Fruit fly (Drosophila melanogaster) whole organism: Measurements from ENCODE around the gene CG3081.

Source experiments
- CG8478 ChIP-seq: fragments of >200 bp; optimal IDR thresholded peaks from 2 replicates; lab custom pipeline; 2018; ENCODE audit warnings: inconsistent platforms
- Dll ChIP-seq: fragments of >200 bp; optimal IDR thresholded peaks from 2 replicates; lab custom pipeline; 2017
- EcR ChIP-seq, 2 experiments: fragments of >200 bp; optimal IDR thresholded peaks; 2 replicates each; lab custom pipeline; 2017; ENCODE audit warnings: missing biosample characterization in 2 of 2, missing genetic modification characterization in 2 of 2, missing genetic modification reagents in 2 of 2
- pan ChIP-seq: fragments of >200 bp; optimal IDR thresholded peaks from 2 replicates; lab custom pipeline; 2017
- psq ChIP-seq: fragments of >200 bp; optimal IDR thresholded peaks from 2 replicates; lab custom pipeline; 2017
- usp ChIP-seq: fragments of >200 bp; optimal IDR thresholded peaks from 2 replicates; lab custom pipeline; 2017; ENCODE audit warnings: missing biosample characterization, missing genetic modification characterization, mixed read lengths

Gene CG3081

DNA sequence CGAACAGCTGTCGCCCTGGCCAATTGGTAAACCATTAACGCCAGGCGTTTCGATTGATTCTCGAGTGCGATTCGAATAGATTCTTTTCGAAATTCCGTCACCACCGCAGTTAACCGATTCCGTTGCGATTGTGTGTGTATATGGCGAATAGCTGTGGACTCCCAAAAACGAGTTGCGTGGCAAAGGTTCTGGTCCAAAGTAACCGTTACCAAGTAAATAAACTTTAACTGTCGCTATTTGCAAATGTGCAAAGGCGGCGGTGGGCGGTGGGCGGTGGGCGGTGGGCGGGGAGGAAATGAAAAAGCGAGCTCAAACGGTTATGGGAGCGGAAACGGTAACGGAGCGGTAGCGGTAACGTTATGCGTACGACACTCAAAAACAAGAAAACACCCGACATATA is at the start of gene CG3081:
Gene CG3081, minus strand, starts transcription at position 101 of the 400 bp plus-strand sequence.
- no peak for TF ChIP-seq usp (GFP tag; lab: Kevin White, UChicago)
- TF ChIP-seq Dll: no peak
- no peak for TF ChIP-seq psq (lab: Kevin White, UChicago)
- TF ChIP-seq EcR (GFP tag; optimal IDR thresholded peaks at IDR 0.05; lab: Kevin White, UChicago): no peak
- no peak for TF ChIP-seq pan (lab: Kevin White, UChicago)
- no peak for TF ChIP-seq CG8478 (lab: Kevin White, UChicago)

DNA sequence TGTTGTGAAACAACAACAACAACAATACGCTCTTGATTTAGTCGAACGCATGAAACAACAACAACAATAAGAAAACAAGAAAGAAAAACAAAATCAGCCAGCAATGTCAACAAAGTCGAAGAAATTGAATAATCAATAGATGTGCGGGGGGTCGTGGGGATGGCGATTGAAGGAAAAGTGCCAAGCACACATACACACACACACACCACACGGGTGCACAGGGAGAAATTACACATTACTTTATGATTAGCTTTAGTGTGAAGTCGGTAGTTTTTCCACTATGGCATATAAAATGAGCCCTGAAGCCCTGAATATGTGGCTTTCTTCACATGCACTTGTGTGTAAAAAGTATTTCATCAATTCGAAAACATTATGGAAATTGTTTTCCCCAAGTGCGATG is 49.2 kb upstream of the CG3081 start:
- TF ChIP-seq EcR (GFP tag; optimal IDR thresholded peaks at IDR 0.05; lab: Kevin White, UChicago): no peak
- TF ChIP-seq Dll: no peak
- TF ChIP-seq usp (GFP tag; lab: Kevin White, UChicago): no peak
- TF ChIP-seq pan (lab: Kevin White, UChicago): no peak
- TF ChIP-seq CG8478 (lab: Kevin White, UChicago): no peak
- TF ChIP-seq psq (lab: Kevin White, UChicago): no peak

DNA sequence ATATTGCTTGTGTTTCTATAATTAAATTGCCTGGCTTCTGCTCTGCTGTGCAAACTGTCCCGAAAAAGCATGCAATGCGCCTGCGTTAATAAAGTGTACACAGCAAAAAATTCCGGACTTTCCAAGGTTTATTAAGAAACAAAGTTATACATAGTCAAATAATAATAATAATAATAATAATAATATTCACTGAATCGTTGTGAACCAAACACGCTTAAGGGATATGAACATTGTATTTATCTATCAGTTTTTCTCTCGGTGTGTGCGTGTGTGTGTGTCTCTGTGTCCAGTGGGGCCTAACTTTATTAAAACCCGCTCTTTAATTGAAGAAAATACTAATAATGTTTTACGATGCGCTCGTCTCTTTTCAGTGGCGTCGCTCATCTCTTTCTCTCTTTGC is 47.4 kb upstream of the CG3081 start:
- TF ChIP-seq psq (lab: Kevin White, UChicago) (no peak), CG8478 (lab: Kevin White, UChicago) (no peak), Dll (no peak), usp (GFP tag; lab: Kevin White, UChicago) (no peak), pan (lab: Kevin White, UChicago) (no peak), EcR (GFP tag; optimal IDR thresholded peaks at IDR 0.05; lab: Kevin White, UChicago) (no peak)

DNA sequence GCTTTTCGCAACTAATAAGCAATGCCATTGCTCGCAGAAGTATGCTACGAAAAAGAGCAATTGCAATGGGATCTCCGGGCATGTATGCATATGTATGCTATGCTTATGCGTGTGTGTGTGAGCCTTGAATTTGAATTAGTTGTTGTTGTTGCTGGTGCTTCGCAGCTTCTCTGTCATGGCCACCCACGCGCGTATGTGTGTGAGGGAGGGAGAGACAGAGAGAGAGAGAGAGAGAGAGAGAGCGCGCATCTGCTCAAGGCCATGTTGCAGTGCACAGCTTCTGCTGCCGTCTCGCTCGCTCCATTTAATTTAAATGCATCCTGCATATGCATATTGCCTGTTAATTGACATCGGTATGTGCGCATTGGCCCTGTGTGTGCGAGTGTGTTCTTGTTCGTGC is 47.0 kb upstream of the CG3081 start:
- no peak for TF ChIP-seq pan (lab: Kevin White, UChicago)
- TF ChIP-seq usp (GFP tag; lab: Kevin White, UChicago): no peak
- TF ChIP-seq CG8478 (lab: Kevin White, UChicago): no peak
- no peak for TF ChIP-seq psq (lab: Kevin White, UChicago)
- TF ChIP-seq Dll: no peak
- no peak for TF ChIP-seq EcR (GFP tag; optimal IDR thresholded peaks at IDR 0.05; lab: Kevin White, UChicago)

DNA sequence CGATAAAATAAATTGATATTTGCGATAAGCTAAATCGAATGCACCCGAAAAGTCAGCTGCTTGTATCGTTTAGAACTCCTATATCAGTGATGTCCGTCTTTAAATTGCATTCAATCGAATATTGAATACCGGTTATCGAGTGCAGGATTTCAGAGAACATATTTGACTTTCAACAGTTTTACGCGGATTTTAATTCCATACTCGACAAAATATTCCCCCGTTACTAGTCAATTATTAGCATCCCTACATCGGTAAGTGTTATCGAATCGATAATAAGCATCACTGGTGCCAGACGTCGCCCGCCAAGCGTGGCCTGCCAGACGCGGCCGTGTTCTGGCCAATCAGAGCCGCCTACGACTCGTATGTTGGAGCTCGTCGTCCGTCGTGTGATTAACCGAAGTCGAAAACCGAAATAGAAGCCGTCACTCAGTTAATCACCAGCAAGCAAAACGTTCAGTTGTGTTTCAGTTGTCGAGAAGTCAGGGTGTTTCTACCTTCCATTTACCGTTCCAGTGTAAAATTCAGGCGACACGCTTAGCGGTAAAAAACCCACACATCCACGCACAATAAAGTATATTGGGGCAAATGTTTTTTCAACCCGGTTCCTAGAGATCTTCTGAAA is 44.1 kb upstream of the CG3081 start, which contains the start of gene ctp:
Gene ctp, plus strand, starts transcription at position 23 of the 622 bp plus-strand sequence.
- TF ChIP-seq Dll (no peak), CG8478 (lab: Kevin White, UChicago) (no peak)

DNA sequence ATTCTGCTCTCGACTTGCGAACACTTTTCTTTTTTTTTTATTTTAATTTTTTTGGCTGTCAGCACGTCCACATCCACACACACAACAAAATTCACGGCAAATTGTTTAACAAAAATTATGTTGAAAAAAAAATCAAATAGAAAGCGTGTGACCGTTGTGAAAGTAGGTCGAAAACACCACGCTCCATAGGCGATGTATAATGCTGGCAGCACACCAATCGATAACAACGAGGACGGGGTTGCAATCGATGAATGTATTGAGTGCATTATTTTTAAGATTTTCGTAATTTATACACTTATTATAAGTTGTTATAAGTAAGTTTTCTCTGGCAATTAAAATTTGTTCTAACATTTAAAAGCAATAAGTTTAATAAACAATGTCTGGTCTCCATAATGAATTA is 42.9 kb upstream of the CG3081 start, which contains the start of gene Pp2C1:
Gene Pp2C1, minus strand, starts transcription at position 181 of the 400 bp plus-strand sequence.
- TF ChIP-seq psq (lab: Kevin White, UChicago): no peak
- no peak for TF ChIP-seq CG8478 (lab: Kevin White, UChicago)
- no peak for TF ChIP-seq pan (lab: Kevin White, UChicago)
- no peak for TF ChIP-seq usp (GFP tag; lab: Kevin White, UChicago)
- no peak for TF ChIP-seq EcR (GFP tag; optimal IDR thresholded peaks at IDR 0.05; lab: Kevin White, UChicago)
- TF ChIP-seq Dll: no peak

DNA sequence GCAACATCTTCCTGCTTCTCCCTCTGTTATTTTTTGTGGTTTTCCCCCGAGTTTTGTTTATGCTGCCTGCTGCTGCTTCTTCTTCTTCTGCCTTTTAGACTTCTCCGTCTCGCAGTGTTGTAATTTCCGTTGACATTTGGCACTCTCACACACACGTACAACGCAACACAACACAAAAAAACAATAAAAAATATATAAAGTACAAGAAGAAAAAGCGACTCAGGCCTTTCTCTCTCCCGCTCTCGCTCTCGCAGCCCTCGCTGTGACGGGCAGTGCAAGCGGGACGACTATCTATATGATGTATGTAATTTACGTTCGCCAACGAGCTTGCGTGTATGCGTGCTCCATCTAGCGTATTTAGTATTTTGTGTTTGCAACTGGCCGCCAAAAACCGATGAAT is 42.4 kb upstream of the CG3081 start:
- no peak for TF ChIP-seq Dll
- no peak for TF ChIP-seq psq (lab: Kevin White, UChicago)
- peak; percentile 80 for TF ChIP-seq CG8478 (lab: Kevin White, UChicago)
- no peak for TF ChIP-seq EcR (GFP tag; optimal IDR thresholded peaks at IDR 0.05; lab: Kevin White, UChicago)

DNA sequence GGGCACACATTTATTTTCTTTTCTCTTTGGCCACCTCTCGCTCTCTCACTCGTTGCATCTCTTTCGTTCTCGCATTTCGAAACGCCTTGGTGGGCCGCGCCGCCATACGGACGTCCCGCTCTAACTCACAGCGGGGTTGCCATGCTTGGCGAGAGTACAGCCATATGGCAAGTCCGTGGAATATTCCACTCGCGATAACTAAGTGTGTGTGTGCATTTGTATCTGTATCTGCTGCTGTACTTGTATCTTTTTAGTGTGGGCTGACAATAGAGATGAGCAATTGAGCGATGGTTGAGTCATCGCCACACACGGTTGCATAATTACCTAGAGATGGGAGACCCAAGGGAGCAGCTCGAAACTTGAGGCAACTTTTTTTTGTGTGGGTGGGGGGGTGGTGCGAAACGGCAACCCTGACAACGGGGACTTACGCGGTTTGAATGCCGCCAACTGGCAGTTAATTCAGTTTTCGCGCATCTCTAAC is 40.7 kb upstream of the CG3081 start:
- TF ChIP-seq CG8478 (lab: Kevin White, UChicago) (peak; percentile 78), psq (lab: Kevin White, UChicago) (no peak), usp (GFP tag; lab: Kevin White, UChicago) (no peak), EcR (GFP tag; optimal IDR thresholded peaks at IDR 0.05; lab: Kevin White, UChicago) (no peak), Dll (peak; percentile 19), pan (lab: Kevin White, UChicago) (no peak)

DNA sequence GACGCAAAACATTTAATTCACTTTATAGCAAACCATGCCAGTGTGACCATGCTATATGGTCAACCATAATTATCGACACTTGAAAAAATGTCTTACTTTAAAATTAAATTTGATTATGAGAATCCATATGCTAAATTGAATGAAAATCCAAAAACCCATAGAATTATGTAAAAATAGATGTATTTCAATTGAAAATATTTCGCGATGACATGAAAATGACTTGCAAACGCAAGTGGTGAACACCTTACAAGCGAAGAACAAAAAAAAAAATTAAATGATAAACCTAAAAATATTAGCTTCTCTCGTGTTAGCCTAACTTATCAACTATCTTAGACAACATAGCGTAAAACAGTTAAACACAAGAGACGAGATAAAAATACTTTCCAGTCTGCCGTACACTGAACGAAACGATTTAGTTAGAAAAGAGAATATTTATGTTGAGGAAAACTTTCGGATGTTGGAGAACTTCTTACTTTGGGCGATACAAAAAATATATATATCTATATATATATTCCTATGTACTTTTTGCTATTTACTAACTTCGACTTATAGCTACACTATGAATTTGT is 36.1 kb upstream of the CG3081 start:
- TF ChIP-seq pan (lab: Kevin White, UChicago) (no peak), usp (GFP tag; lab: Kevin White, UChicago) (no peak), CG8478 (lab: Kevin White, UChicago) (no peak), psq (lab: Kevin White, UChicago) (no peak), Dll (no peak)

DNA sequence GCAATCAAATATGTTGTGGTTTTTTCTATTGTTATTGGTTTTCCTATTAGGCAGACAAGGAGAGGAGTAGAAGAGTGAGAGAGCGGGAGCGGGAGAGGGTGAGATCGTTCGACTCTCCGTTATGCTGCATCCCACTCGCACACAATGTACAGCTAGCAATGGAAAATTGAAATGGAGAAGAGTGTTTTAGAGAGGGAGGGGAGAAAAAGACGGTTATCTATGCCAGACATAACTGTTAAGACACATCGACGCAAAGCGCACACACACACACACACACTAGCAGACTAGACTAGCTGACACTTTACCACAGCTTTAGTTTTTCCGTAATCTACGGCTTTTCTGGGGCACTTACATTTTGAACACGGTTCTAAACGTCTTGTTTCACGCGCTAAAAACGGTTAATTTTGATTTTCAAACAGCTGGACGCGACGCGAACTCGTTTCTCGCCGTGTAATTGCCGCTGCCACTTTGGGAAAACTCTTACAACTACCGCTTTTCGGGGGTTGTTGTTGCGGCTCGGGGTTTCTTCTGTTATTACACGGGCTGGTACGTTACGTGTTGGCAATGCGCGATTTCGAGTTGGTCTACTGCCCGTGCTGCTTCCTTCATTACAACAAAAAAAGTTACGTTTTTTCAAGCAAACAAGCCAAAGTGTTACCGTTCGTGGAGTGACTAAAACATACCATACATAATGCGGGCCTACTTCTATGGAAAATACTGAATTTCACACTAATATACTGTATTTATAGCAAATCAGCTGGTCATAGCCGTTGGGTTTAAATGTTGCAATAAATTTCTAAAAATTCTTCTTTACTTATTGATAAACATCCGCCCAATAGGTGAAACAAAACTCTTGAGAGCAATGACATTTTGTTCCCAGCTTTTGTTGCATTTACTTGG is 35.4 kb upstream of the CG3081 start, which contains the start of gene fzr:
Gene fzr, minus strand, starts transcription at position 625 of the 900 bp plus-strand sequence.
- TF ChIP-seq usp (GFP tag; lab: Kevin White, UChicago) (no peak), CG8478 (lab: Kevin White, UChicago) (no peak), EcR (GFP tag; optimal IDR thresholded peaks at IDR 0.05; lab: Kevin White, UChicago) (no peak), pan (lab: Kevin White, UChicago) (no peak), psq (lab: Kevin White, UChicago) (no peak), Dll (no peak)
